Worm (Caenorhabditis elegans) whole organism, L3 larva: ENCODE results near the gene C08E8.11.

Experiments
- R02D3.7 ChIP-seq: fragments of 150-350 bp; optimal IDR thresholded peaks from 2 replicates; lab custom pipeline; 2014; ENCODE audit warnings: missing biosample characterization, missing genetic modification characterization
- ZK546.5 ChIP-seq: sonication (generic microtip); optimal IDR thresholded peaks from 2 replicates; lab custom pipeline; 2017; ENCODE audit warnings: missing biosample characterization, missing genetic modification characterization
- aly-2 ChIP-seq: fragments of 150-350 bp; optimal IDR thresholded peaks from 2 replicates; lab custom pipeline; 2014; ENCODE audit warnings: missing biosample characterization, missing genetic modification characterization
- ama-1 ChIP-seq: fragments of 150-350 bp; optimal IDR thresholded peaks from 2 replicates; lab custom pipeline; 2018
- ceh-16 ChIP-seq: sonication (generic microtip); optimal IDR thresholded peaks from 2 replicates; lab custom pipeline; 2017; ENCODE audit warnings: missing biosample characterization, missing genetic modification characterization
- ceh-28 ChIP-seq: fragments of 150-350 bp; optimal IDR thresholded peaks from 2 replicates; lab custom pipeline; 2014; ENCODE audit warnings: missing biosample characterization, missing genetic modification reagents, missing genetic modification characterization
- ceh-82 ChIP-seq: fragments of 150-350 bp; optimal IDR thresholded peaks from 2 replicates; lab custom pipeline; 2014; ENCODE audit warnings: missing biosample characterization, missing genetic modification characterization
- ceh-9 ChIP-seq: sonication (generic microtip); optimal IDR thresholded peaks from 2 replicates; lab custom pipeline; 2018; ENCODE audit warnings: missing biosample characterization, missing genetic modification characterization
- egl-27 ChIP-seq: sonication (generic microtip); optimal IDR thresholded peaks from 4 replicates; lab custom pipeline; 2017; ENCODE audit warnings: missing biosample characterization, missing genetic modification reagents, missing genetic modification characterization
- elt-1 ChIP-seq: fragments of 150-350 bp; optimal IDR thresholded peaks from 2 replicates; lab custom pipeline; 2014; ENCODE audit warnings: missing biosample characterization, missing genetic modification characterization
- elt-2 ChIP-seq: sonication (generic microtip); optimal IDR thresholded peaks from 2 replicates; lab custom pipeline; 2016; ENCODE audit warnings: missing genetic modification reagents, mild to moderate bottlenecking, missing genetic modification characterization, missing compliant biosample characterization
- elt-3 ChIP-seq, 3 experiments: fragments of 150-350 bp in 1 of 3; sonication (generic microtip) in 2 of 3; optimal IDR thresholded peaks; 2 replicates in 2 of 3; 4 replicates in 1 of 3; lab custom pipeline; 2014 to 2017; ENCODE audit warnings: missing biosample characterization in 3 of 3, missing genetic modification characterization in 3 of 3
- eor-1 ChIP-seq, 2 experiments: fragments of 150-350 bp; optimal IDR thresholded peaks; 2 replicates each; lab custom pipeline; 2014 to 2018; ENCODE audit warnings: missing biosample characterization in 2 of 2, missing genetic modification characterization in 2 of 2
- fkh-10 ChIP-seq: sonication (generic microtip); optimal IDR thresholded peaks from 2 replicates; lab custom pipeline; 2017; ENCODE audit warnings: missing biosample characterization, missing genetic modification reagents, missing genetic modification characterization
- fkh-2 ChIP-seq: fragments of 150-350 bp; optimal IDR thresholded peaks from 2 replicates; lab custom pipeline; 2014; ENCODE audit warnings: missing biosample characterization, missing genetic modification reagents, missing genetic modification characterization
- fos-1 ChIP-seq: fragments of 150-350 bp; optimal IDR thresholded peaks from 2 replicates; lab custom pipeline; 2014; ENCODE audit warnings: missing biosample characterization, missing genetic modification characterization
- hmg-11 ChIP-seq: sonication (generic microtip); optimal IDR thresholded peaks from 2 replicates; lab custom pipeline; 2016; ENCODE audit warnings: missing genetic modification characterization, missing compliant biosample characterization
- jun-1 ChIP-seq: fragments of 150-350 bp; optimal IDR thresholded peaks from 2 replicates; lab custom pipeline; 2014; ENCODE audit warnings: missing biosample characterization, missing genetic modification reagents, missing genetic modification characterization
- lin-15B ChIP-seq: fragments of 150-350 bp; optimal IDR thresholded peaks from 2 replicates; lab custom pipeline; 2014; ENCODE audit warnings: missing biosample characterization, missing genetic modification characterization
- lin-39 ChIP-seq: fragments of 150-350 bp; optimal IDR thresholded peaks from 2 replicates; lab custom pipeline; 2018; ENCODE audit warnings: missing biosample characterization, missing genetic modification reagents, missing genetic modification characterization
- lsy-12 ChIP-seq: sonication (generic microtip); optimal IDR thresholded peaks from 2 replicates; lab custom pipeline; 2016; ENCODE audit warnings: mild to moderate bottlenecking, missing genetic modification characterization, missing compliant biosample characterization
- mdl-1 ChIP-seq: fragments of 150-350 bp; optimal IDR thresholded peaks from 2 replicates; lab custom pipeline; 2014; ENCODE audit warnings: missing biosample characterization, missing genetic modification characterization
- nfya-1 ChIP-seq: sonication (generic microtip); optimal IDR thresholded peaks from 2 replicates; lab custom pipeline; 2017; ENCODE audit warnings: missing genetic modification characterization, mild to moderate bottlenecking, missing compliant biosample characterization, antibody characterized with exemption, moderate library complexity; ENCODE audit not compliant: insufficient read depth
- nhr-12 ChIP-seq: fragments of 150-350 bp; optimal IDR thresholded peaks from 2 replicates; lab custom pipeline; 2014; ENCODE audit warnings: missing biosample characterization, missing genetic modification characterization
- nhr-23 ChIP-seq: fragments of 150-350 bp; optimal IDR thresholded peaks from 2 replicates; lab custom pipeline; 2014; ENCODE audit warnings: missing biosample characterization, missing genetic modification reagents, missing genetic modification characterization
- nhr-237 ChIP-seq: fragments of 150-350 bp; optimal IDR thresholded peaks from 2 replicates; lab custom pipeline; 2014; ENCODE audit warnings: missing biosample characterization, missing genetic modification characterization
- nhr-25 ChIP-seq: sonication (generic microtip); optimal IDR thresholded peaks from 2 replicates; lab custom pipeline; 2017; ENCODE audit warnings: missing biosample characterization, missing genetic modification characterization
- nhr-28 ChIP-seq: fragments of 150-350 bp; optimal IDR thresholded peaks from 2 replicates; lab custom pipeline; 2014; ENCODE audit warnings: missing biosample characterization, missing genetic modification characterization
- nhr-43 ChIP-seq: sonication (generic microtip); optimal IDR thresholded peaks from 2 replicates; lab custom pipeline; 2016; ENCODE audit warnings: mild to moderate bottlenecking, missing genetic modification characterization, missing compliant biosample characterization; ENCODE audit not compliant: poor library complexity, severe bottlenecking
- nhr-67 ChIP-seq: fragments of 150-350 bp; optimal IDR thresholded peaks from 2 replicates; lab custom pipeline; 2014; ENCODE audit warnings: missing biosample characterization, missing genetic modification characterization
- nhr-76 ChIP-seq: fragments of 150-350 bp; sonication (generic microtip); optimal IDR thresholded peaks from 5 replicates; lab custom pipeline; 2014; ENCODE audit warnings: missing biosample characterization, missing genetic modification characterization
- nhr-77 ChIP-seq: fragments of 150-350 bp; optimal IDR thresholded peaks from 2 replicates; lab custom pipeline; 2014; ENCODE audit warnings: missing biosample characterization, missing genetic modification characterization
- pha-4 ChIP-seq: fragments of 150-350 bp; optimal IDR thresholded peaks from 2 replicates; lab custom pipeline; 2014; ENCODE audit warnings: missing biosample characterization, missing genetic modification reagents, missing genetic modification characterization
- pqm-1 ChIP-seq: fragments of 150-350 bp; optimal IDR thresholded peaks from 2 replicates; lab custom pipeline; 2017; ENCODE audit warnings: missing biosample characterization, missing genetic modification characterization, inconsistent platforms
- sea-2 ChIP-seq: fragments of 150-350 bp; sonication (generic microtip); optimal IDR thresholded peaks from 4 replicates; lab custom pipeline; 2014; ENCODE audit warnings: missing biosample characterization, missing genetic modification reagents, missing genetic modification characterization
- skn-1 ChIP-seq: fragments of 150-350 bp; optimal IDR thresholded peaks from 2 replicates; lab custom pipeline; 2014; ENCODE audit warnings: missing biosample characterization, missing genetic modification characterization
- snpc-4 ChIP-seq: fragments of 150-350 bp; optimal IDR thresholded peaks from 2 replicates; lab custom pipeline; 2014; ENCODE audit warnings: missing biosample characterization, missing genetic modification characterization
- tbx-2 ChIP-seq: sonication (generic microtip); optimal IDR thresholded peaks from 2 replicates; lab custom pipeline; 2016; ENCODE audit warnings: mild to moderate bottlenecking, missing genetic modification characterization, missing compliant biosample characterization
- unc-39 ChIP-seq: sonication (generic microtip); optimal IDR thresholded peaks from 4 replicates; lab custom pipeline; 2017; ENCODE audit warnings: missing biosample characterization, missing genetic modification characterization
- unc-62 ChIP-seq: fragments of 150-350 bp; sonication (generic microtip); optimal IDR thresholded peaks from 4 replicates; lab custom pipeline; 2014; ENCODE audit warnings: missing biosample characterization, missing genetic modification reagents, missing genetic modification characterization
- zag-1 ChIP-seq: fragments of 150-350 bp; optimal IDR thresholded peaks from 2 replicates; lab custom pipeline; 2014; ENCODE audit warnings: missing biosample characterization, missing genetic modification characterization
- ztf-11 ChIP-seq: fragments of 150-350 bp; optimal IDR thresholded peaks from 2 replicates; lab custom pipeline; 2014; ENCODE audit warnings: missing biosample characterization, missing genetic modification characterization
- ztf-4 ChIP-seq: fragments of 150-350 bp; optimal IDR thresholded peaks from 2 replicates; lab custom pipeline; 2014; ENCODE audit warnings: missing biosample characterization, missing genetic modification characterization

Gene C08E8.11

ce11 chrV:18331086-18331485 is 19.7 kb upstream of the C08E8.11 start, which contains the start of gene B0462.4:
Gene B0462.4, minus strand, starts transcription at chrV:18331186.
- TF ChIP-seq tbx-2 (tag; lab: Kevin White, UChicago) (no peak), ama-1 (lab: Kevin White, UChicago) (no peak), elt-1 (no peak), unc-39 (tag; lab: Kevin White, UChicago) (no peak), nhr-25 (tag; lab: Kevin White, UChicago) (no peak)
- TF ChIP-seq, all 47 proteins: peak for 0

- TF ChIP-seq unc-39 (tag; lab: Kevin White, UChicago) (no peak), ceh-28 (tag; lab: Kevin White, UChicago) (peak; percentile 57)
These were observed 13.2 kb upstream of the C08E8.11 start for ce11 chrV:18337643-18338042.

- TF ChIP-seq nfya-1 (tag; lab: Kevin White, UChicago) (no peak), pha-4 (tag; lab: Kevin White, UChicago) (no peak), R02D3.7 (tag; lab: Kevin White, UChicago) (no peak), elt-2 (no peak), nhr-12 (no peak), fkh-10 (GFP tag; lab: Kevin White, UChicago) (no peak), nhr-28 (tag; lab: Kevin White, UChicago) (no peak), pqm-1 (tag; lab: Kevin White, UChicago) (no peak), fos-1 (no peak), elt-3 (tag; optimal IDR thresholded peaks at IDR 0.05; lab: Kevin White, UChicago) (no peak), eor-1 (tag; optimal IDR thresholded peaks at IDR 0.05; lab: Kevin White, UChicago) (no peak), ceh-16 (no peak), ztf-11 (tag; lab: Kevin White, UChicago) (no peak), nhr-77 (no peak), zag-1 (tag; lab: Kevin White, UChicago) (no peak), egl-27 (no peak), ama-1 (lab: Kevin White, UChicago) (no peak), jun-1 (tag; lab: Kevin White, UChicago) (no peak)
These were observed 11.0 kb upstream of the C08E8.11 start, which contains the start of gene C08E8.10 for ce11 chrV:18339807-18340206. Gene C08E8.10, minus strand, starts transcription at chrV:18339907.

ce11 chrV:18344194-18344593 is 6.6 kb upstream of the C08E8.11 start:
- no peak for TF ChIP-seq lin-39
- no peak for TF ChIP-seq snpc-4 (tag; lab: Kevin White, UChicago)
- no peak for TF ChIP-seq unc-39 (tag; lab: Kevin White, UChicago)
- TF ChIP-seq sea-2 (GFP tag; lab: Kevin White, UChicago) = no peak
- TF ChIP-seq ceh-16 = no peak
- TF ChIP-seq aly-2 (tag; lab: Kevin White, UChicago) = no peak
- no peak for TF ChIP-seq ceh-9 (tag; lab: Kevin White, UChicago)
- TF ChIP-seq nhr-77 = no peak
- no peak for TF ChIP-seq pqm-1 (tag; lab: Kevin White, UChicago)
- TF ChIP-seq pha-4 (tag; lab: Kevin White, UChicago) = no peak
- TF ChIP-seq jun-1 (tag; lab: Kevin White, UChicago) = no peak
- TF ChIP-seq ZK546.5 = no peak
- no peak for TF ChIP-seq ztf-4 (tag; lab: Kevin White, UChicago)
- TF ChIP-seq nhr-67 = no peak
- no peak for TF ChIP-seq nhr-28 (tag; lab: Kevin White, UChicago)
- TF ChIP-seq unc-62 (GFP tag; lab: Kevin White, UChicago) = no peak
- no peak for TF ChIP-seq nhr-237 (tag; lab: Kevin White, UChicago)

ce11 chrV:18346080-18346479 is 4.7 kb upstream of the C08E8.11 start:
- TF ChIP-seq R02D3.7 (tag; lab: Kevin White, UChicago) (no peak), nfya-1 (tag; lab: Kevin White, UChicago) (no peak), nhr-28 (tag; lab: Kevin White, UChicago) (no peak), unc-62 (GFP tag; lab: Kevin White, UChicago) (no peak), nhr-43 (tag; lab: Kevin White, UChicago) (peak; percentile 75), ceh-28 (tag; lab: Kevin White, UChicago) (peak; percentile 44), snpc-4 (tag; lab: Kevin White, UChicago) (no peak), ztf-4 (tag; lab: Kevin White, UChicago) (no peak), nhr-23 (peak; percentile 57), mdl-1 (tag; lab: Kevin White, UChicago) (no peak), nhr-12 (no peak), elt-2 (peak; percentile 100), ceh-16 (no peak), fkh-2 (tag; lab: Kevin White, UChicago) (no peak), lsy-12 (tag; lab: Kevin White, UChicago) (no peak), hmg-11 (tag; lab: Kevin White, UChicago) (no peak), ama-1 (lab: Kevin White, UChicago) (no peak), ceh-82 (tag; lab: Kevin White, UChicago) (no peak), elt-1 (no peak), jun-1 (tag; lab: Kevin White, UChicago) (peak; percentile 98), eor-1 (tag; optimal IDR thresholded peaks at IDR 0.05; lab: Kevin White, UChicago) (no peak), lin-15B (no peak), pqm-1 (tag; lab: Kevin White, UChicago) (peak; percentile 100), nhr-76 (no peak), tbx-2 (tag; lab: Kevin White, UChicago) (no peak), skn-1 (tag; lab: Kevin White, UChicago) (peak; percentile 34), ZK546.5 (no peak), lin-39 (no peak), fkh-10 (GFP tag; lab: Kevin White, UChicago) (no peak), ceh-9 (tag; lab: Kevin White, UChicago) (no peak)
